Worm (Caenorhabditis elegans): ENCODE measurements around the gene M03B6.4.

The M03B6.4 gene

ce11 chrX:13885131-13885530 is 26.5 kb downstream of the M03B6.4 start (continued):
- TF ChIP-seq egl-27 (tag; optimal IDR thresholded peaks at IDR 0.05): no peak
- TF ChIP-seq sptf-1 (tag; optimal IDR thresholded peaks at IDR 0.05): no peak

- 0 out of 2 replicates have a peak, but pooled peaks have one; percentile 5 for TF ChIP-seq grh-1 (GFP tag; IDR thresholded peaks at IDR 0.05)
- no peak for TF ChIP-seq efl-3 (GFP tag; optimal IDR thresholded peaks at IDR 0.05)
- peak; percentile 8 for TF ChIP-seq nhr-90 (tag; optimal IDR thresholded peaks at IDR 0.05; ENCODE audit: poor library complexity)
- TF ChIP-seq lin-13 (GFP tag; optimal IDR thresholded peaks at IDR 0.05): no peak
- TF ChIP-seq nhr-85 (tag): peak; percentile 19
- no peak for TF ChIP-seq isw-1 (GFP tag; IDR thresholded peaks at IDR 0.05)
These were observed 27.6 kb downstream of the M03B6.4 start for ce11 chrX:13886195-13886594.

- TF ChIP-seq nhr-237 (tag; optimal IDR thresholded peaks at IDR 0.05) (no peak), ztf-4 (tag; optimal IDR thresholded peaks at IDR 0.05) (no peak), dsc-1 (tag; optimal IDR thresholded peaks at IDR 0.05) (no peak), lin-35 (GFP tag; optimal IDR thresholded peaks at IDR 0.05) (no peak), nhr-90 (tag; optimal IDR thresholded peaks at IDR 0.05; ENCODE audit: poor library complexity) (no peak), aha-1 (tag; optimal IDR thresholded peaks at IDR 0.05) (no peak), skn-1 (tag; optimal IDR thresholded peaks at IDR 0.05) (no peak)
These were observed 34.6 kb downstream of the M03B6.4 start, which contains the start of gene sra-37 for ce11 chrX:13893256-13893655. sra-37 (minus strand) TSS chrX:13893356.

- TF ChIP-seq nhr-11 (tag; optimal IDR thresholded peaks at IDR 0.05): no peak
- TF ChIP-seq tbx-2 (tag; optimal IDR thresholded peaks at IDR 0.05): no peak
- TF ChIP-seq sup-37 (GFP tag; optimal IDR thresholded peaks at IDR 0.05): no peak
- no peak for TF ChIP-seq nhr-237 (tag; optimal IDR thresholded peaks at IDR 0.05)
- no peak for TF ChIP-seq sptf-1 (tag; optimal IDR thresholded peaks at IDR 0.05)
- TF ChIP-seq ama-1 (optimal IDR thresholded peaks at IDR 0.05): no peak
- TF ChIP-seq nhr-90 (tag; optimal IDR thresholded peaks at IDR 0.05; ENCODE audit: poor library complexity): no peak
- TF ChIP-seq hlh-17 (GFP tag; optimal IDR thresholded peaks at IDR 0.05; ENCODE audit: borderline replicate concordance): no peak
- TF ChIP-seq ceh-63 (GFP tag; optimal IDR thresholded peaks at IDR 0.05): no peak
- no peak for TF ChIP-seq snpc-4 (tag; optimal IDR thresholded peaks at IDR 0.05)
- TF ChIP-seq dpl-1 (GFP tag; optimal IDR thresholded peaks at IDR 0.05): no peak
- TF ChIP-seq unc-86 (tag; optimal IDR thresholded peaks at IDR 0.05): no peak
- TF ChIP-seq irx-1 (tag; optimal IDR thresholded peaks at IDR 0.05): no peak
- TF ChIP-seq lin-39 (tag; optimal IDR thresholded peaks at IDR 0.05): no peak
- no peak for TF ChIP-seq nhr-12 (tag; optimal IDR thresholded peaks at IDR 0.05)
- no peak for TF ChIP-seq elt-2 (tag; optimal IDR thresholded peaks at IDR 0.05)
These were observed 41.4 kb downstream of the M03B6.4 start, which contains the start of gene sra-38 for ce11 chrX:13900047-13900446. sra-38 (minus strand) TSS chrX:13900147.

- TF ChIP-seq sptf-1 (tag; optimal IDR thresholded peaks at IDR 0.05) (no peak), elt-3 (tag; optimal IDR thresholded peaks at IDR 0.05) (no peak), nhr-85 (tag) (peak; percentile 18), ceh-82 (tag; optimal IDR thresholded peaks at IDR 0.05) (no peak), hlh-17 (GFP tag; optimal IDR thresholded peaks at IDR 0.05; ENCODE audit: borderline replicate concordance) (no peak)
These were observed 44.7 kb downstream of the M03B6.4 start, which contains the start of gene sra-39 for ce11 chrX:13903328-13903727. sra-39 (minus strand) TSS chrX:13903428.

ce11 chrX:13903769-13904168 is 45.1 kb downstream of the M03B6.4 start:
- TF ChIP-seq efl-1 (optimal IDR thresholded peaks at IDR 0.05) (no peak), efl-1 (GFP tag; optimal IDR thresholded peaks at IDR 0.05 in 1 of 2) (peak in 1 of 2 experiments; percentile 30), lin-39 (tag; optimal IDR thresholded peaks at IDR 0.05) (no peak)

DNA sequence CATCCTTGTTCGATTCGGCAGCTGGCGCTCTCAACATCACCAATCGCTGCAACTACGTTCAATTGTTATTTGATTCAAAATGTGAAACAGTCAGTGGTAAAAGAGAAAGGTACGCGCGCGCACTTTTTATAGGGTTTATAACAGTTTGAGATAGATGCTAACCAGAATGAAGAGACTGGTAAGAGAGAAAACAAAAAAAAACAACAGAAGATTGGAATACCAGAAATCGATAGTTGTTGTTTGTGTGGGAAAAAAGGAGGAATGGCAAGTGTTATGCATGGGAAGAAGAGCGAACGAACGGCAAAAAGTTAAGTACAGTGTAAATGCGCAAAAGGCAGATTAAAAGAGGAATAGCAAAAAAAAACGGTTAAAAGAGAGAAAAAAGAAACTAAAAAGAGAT is 51.2 kb downstream of the M03B6.4 start, which contains the start of gene Y26E6A.3:
TSS of gene Y26E6A.3 (minus strand) at position 101 of the 400 bp plus-strand sequence.
- TF ChIP-seq mep-1 (tag; optimal IDR thresholded peaks at IDR 0.05) (no peak), blmp-1 (tag; optimal IDR thresholded peaks at IDR 0.05) (peak; percentile 44)
